Worm (Caenorhabditis elegans) whole organism, L1 larva: Measurements from ENCODE around the gene C48A7.16.

Experiments used
- ama-1 ChIP-seq: fragments of 150-350 bp; optimal IDR thresholded peaks from 2 replicates; lab custom pipeline; 2014
- ceh-82 ChIP-seq, 3 experiments: fragments of 150-350 bp in 1 of 3; sonication (generic microtip) in 2 of 3; optimal IDR thresholded peaks; 2 replicates each; lab custom pipeline; 2014 to 2017; ENCODE audit warnings: missing biosample characterization in 3 of 3, missing genetic modification characterization in 3 of 3
- egl-27 ChIP-seq, 2 experiments: fragments of 150-350 bp in 1 of 2; sonication (generic microtip); optimal IDR thresholded peaks; 3 replicates each; lab custom pipeline; 2017 to 2018; ENCODE audit warnings: missing biosample characterization in 2 of 2, missing genetic modification characterization in 2 of 2, missing genetic modification reagents in 2 of 2
- elt-3 ChIP-seq, 6 experiments: fragments of 150-350 bp in 1 of 6; sonication (generic microtip); optimal IDR thresholded peaks; 2 replicates each; lab custom pipeline; 2017 to 2018; ENCODE audit warnings: missing biosample characterization in 6 of 6, missing genetic modification characterization in 6 of 6, inconsistent platforms in 1 of 6
- fkh-4 ChIP-seq: sonication (generic microtip); optimal IDR thresholded peaks from 2 replicates; lab custom pipeline; 2016; ENCODE audit warnings: missing compliant biosample characterization, missing genetic modification characterization, borderline replicate concordance
- grh-1 ChIP-seq: fragments of 200-800 bp; sonication (Bioruptor generic); IDR thresholded peaks from 2 replicates; pipeline ENCODE4 v1.3.6; 2022; ENCODE audit warnings: missing genetic modification reagents, missing genetic modification characterization, missing compliant biosample characterization
- lin-39 ChIP-seq: fragments of 150-350 bp; optimal IDR thresholded peaks from 2 replicates; lab custom pipeline; 2014; ENCODE audit warnings: missing biosample characterization, missing genetic modification reagents, missing genetic modification characterization
- mep-1 ChIP-seq: fragments of 150-350 bp; optimal IDR thresholded peaks from 2 replicates; lab custom pipeline; 2014; ENCODE audit warnings: missing biosample characterization, missing genetic modification characterization
- nhr-11 ChIP-seq: fragments of 150-350 bp; optimal IDR thresholded peaks from 2 replicates; lab custom pipeline; 2014; ENCODE audit warnings: missing biosample characterization, missing genetic modification characterization
- nhr-76 ChIP-seq: sonication (generic microtip); optimal IDR thresholded peaks from 2 replicates; lab custom pipeline; 2017; ENCODE audit warnings: missing biosample characterization, missing genetic modification characterization
- skn-1 ChIP-seq: fragments of 150-350 bp; optimal IDR thresholded peaks from 2 replicates; lab custom pipeline; 2014; ENCODE audit warnings: missing biosample characterization, missing genetic modification characterization
- sptf-1 ChIP-seq: fragments of 150-350 bp; optimal IDR thresholded peaks from 2 replicates; lab custom pipeline; 2014; ENCODE audit warnings: missing biosample characterization, missing genetic modification characterization
- vab-15 ChIP-seq: sonication (generic microtip); optimal IDR thresholded peaks from 2 replicates; lab custom pipeline; 2017; ENCODE audit warnings: missing genotype, mild to moderate bottlenecking, missing genetic modification characterization, missing compliant biosample characterization

- no peak for TF ChIP-seq sptf-1 (tag; lab: Kevin White, UChicago)
- TF ChIP-seq egl-27 (tag; optimal IDR thresholded peaks at IDR 0.05; lab: Kevin White, UChicago) = no peak
- no peak for TF ChIP-seq nhr-76 (tag; lab: Kevin White, UChicago)
- TF ChIP-seq ceh-82 (tag; optimal IDR thresholded peaks at IDR 0.05; lab: Kevin White, UChicago) = no peak
- no peak for TF ChIP-seq fkh-4 (tag; lab: Kevin White, UChicago)
- TF ChIP-seq ama-1 = no peak
- no peak for TF ChIP-seq lin-39
- TF ChIP-seq vab-15 (tag; lab: Kevin White, UChicago) = no peak
- no peak for TF ChIP-seq nhr-11
- no peak for TF ChIP-seq skn-1 (tag; lab: Kevin White, UChicago)
- no peak for TF ChIP-seq grh-1
- TF ChIP-seq elt-3 (tag; optimal IDR thresholded peaks at IDR 0.05; lab: Kevin White, UChicago) = no peak
- TF ChIP-seq mep-1 (tag; lab: Kevin White, UChicago) = no peak
These were observed 2.0 kb downstream of the C48A7.16 start for ce11 chrIV:7407301-7407700.
